Fruit fly (Drosophila melanogaster) whole organism, embryonic: ENCODE data around the gene CG13026.
A peak's percentile ranks its signal among the peaks of the same experiment; 100 is the strongest.

ENCODE experiments used
- B-H2 ChIP-seq: fragments of 200-800 bp; sonication (Bioruptor generic); optimal IDR thresholded peaks from 2 replicates; lab custom pipeline; 2018; ENCODE audit warnings: missing biosample characterization, mild to moderate bottlenecking, missing genetic modification characterization
- CG10979 ChIP-seq: fragments of 200-800 bp; sonication (Bioruptor generic); optimal IDR thresholded peaks from 2 replicates; lab custom pipeline; 2018; ENCODE audit warnings: missing biosample characterization, mild to moderate bottlenecking, missing genetic modification characterization, moderate library complexity
- CG11398 ChIP-seq: fragments of 200-800 bp; sonication (Bioruptor generic); optimal IDR thresholded peaks from 2 replicates; lab custom pipeline; 2016; ENCODE audit warnings: missing biosample characterization, missing genetic modification characterization
- CG11504 ChIP-seq: fragments of 200-800 bp; sonication (Bioruptor generic); optimal IDR thresholded peaks from 3 replicates; lab custom pipeline; 2019; ENCODE audit warnings: missing biosample characterization, mild to moderate bottlenecking, missing genetic modification characterization, moderate library complexity
- CG11695 ChIP-seq: fragments of 200-800 bp; sonication (Bioruptor generic); IDR thresholded peaks from 3 replicates; pipeline ENCODE4 v1.3.6; 2022; ENCODE audit warnings: missing biosample characterization, missing genetic modification characterization
- CG14965 ChIP-seq: fragments of 200-800 bp; sonication (Bioruptor generic); optimal IDR thresholded peaks from 2 replicates; lab custom pipeline; 2016; ENCODE audit warnings: missing biosample characterization, missing genetic modification characterization, borderline replicate concordance
- CG15269 ChIP-seq: fragments of 200-800 bp; sonication (Bioruptor generic); optimal IDR thresholded peaks from 2 replicates; lab custom pipeline; 2018; ENCODE audit warnings: missing biosample characterization, mild to moderate bottlenecking, missing genetic modification characterization, moderate library complexity
- CG1602 ChIP-seq: fragments of 200-800 bp; sonication (Bioruptor generic); optimal IDR thresholded peaks from 3 replicates; lab custom pipeline; 2016; ENCODE audit warnings: missing biosample characterization, missing genetic modification characterization
- CG1603 ChIP-seq: fragments of 200-800 bp; sonication (Bioruptor generic); optimal IDR thresholded peaks from 2 replicates; lab custom pipeline; 2019; ENCODE audit warnings: missing biosample characterization, mild to moderate bottlenecking, missing genetic modification characterization, moderate library complexity
- CG18262 ChIP-seq: fragments of 200-800 bp; optimal IDR thresholded peaks from 3 replicates; lab custom pipeline; 2019; ENCODE audit warnings: missing biosample characterization, mild to moderate bottlenecking, missing genetic modification characterization, moderate library complexity
- CG1832 ChIP-seq: fragments of 200-800 bp; sonication (Bioruptor generic); optimal IDR thresholded peaks from 2 replicates; lab custom pipeline; 2017; ENCODE audit warnings: missing biosample characterization, mild to moderate bottlenecking, missing genetic modification characterization, inconsistent platforms
- CG18476 ChIP-seq: fragments of 200-800 bp; sonication (Bioruptor generic); optimal IDR thresholded peaks from 2 replicates; lab custom pipeline; 2016; ENCODE audit warnings: missing biosample characterization, mild to moderate bottlenecking, missing genetic modification characterization
- CG31365 ChIP-seq: fragments of 200-800 bp; sonication (Bioruptor generic); optimal IDR thresholded peaks from 2 replicates; lab custom pipeline; 2018; ENCODE audit warnings: missing biosample characterization, mild to moderate bottlenecking, missing genetic modification characterization
- CG4328 ChIP-seq: fragments of 200-800 bp; sonication (Bioruptor generic); optimal IDR thresholded peaks from 3 replicates; lab custom pipeline; 2017; ENCODE audit warnings: missing biosample characterization, missing genetic modification reagents, missing genetic modification characterization
- CG6175 ChIP-seq: fragments of 200-800 bp; sonication (Bioruptor generic); IDR thresholded peaks from 3 replicates; pipeline ENCODE4 v1.3.6; 2022; ENCODE audit warnings: missing biosample characterization, missing genetic modification characterization
- CG6654 ChIP-seq: fragments of 200-800 bp; sonication (Bioruptor generic); optimal IDR thresholded peaks from 2 replicates; lab custom pipeline; 2017; ENCODE audit warnings: missing biosample characterization, mild to moderate bottlenecking, missing genetic modification characterization
- CG7556 ChIP-seq: fragments of 200-800 bp; sonication (Bioruptor generic); optimal IDR thresholded peaks from 2 replicates; lab custom pipeline; 2017; ENCODE audit warnings: missing biosample characterization, mild to moderate bottlenecking, missing genetic modification characterization
- CG9797 ChIP-seq: fragments of 200-800 bp; sonication (Bioruptor generic); optimal IDR thresholded peaks from 3 replicates; lab custom pipeline; 2018; ENCODE audit warnings: missing biosample characterization, mild to moderate bottlenecking, missing genetic modification characterization
- D ChIP-seq, 2 experiments: fragments of 200-800 bp in 1 of 2; fragments of >200 bp in 1 of 2; sonication (Bioruptor generic) in 1 of 2; optimal IDR thresholded peaks; 2 replicates in 1 of 2; 3 replicates in 1 of 2; lab custom pipeline; 2017; ENCODE audit warnings: mild to moderate bottlenecking in 1 of 2, missing biosample characterization in 1 of 2, missing genetic modification characterization in 1 of 2, missing genetic modification reagents in 1 of 2
- D19A ChIP-seq: fragments of 200-800 bp; optimal IDR thresholded peaks from 3 replicates; lab custom pipeline; 2019; ENCODE audit warnings: missing biosample characterization, mild to moderate bottlenecking, missing genetic modification characterization, moderate library complexity
- Drgx ChIP-seq: fragments of 200-800 bp; sonication (Bioruptor generic); IDR thresholded peaks from 2 replicates; pipeline ENCODE4 v1.3.6; 2022; ENCODE audit warnings: missing biosample characterization, missing genetic modification characterization
- Ets65A ChIP-seq: fragments of 200-800 bp; sonication (Bioruptor generic); peaks from one replicate; lab custom pipeline; 2016; ENCODE audit warnings: missing biosample characterization, missing genetic modification characterization
- Fer1 ChIP-seq: fragments of 200-800 bp; sonication (Bioruptor generic); optimal IDR thresholded peaks from 2 replicates; lab custom pipeline; 2017; ENCODE audit warnings: missing biosample characterization, mild to moderate bottlenecking, missing genetic modification characterization
- Gsc ChIP-seq: fragments of 200-800 bp; sonication (Bioruptor generic); IDR thresholded peaks from 2 replicates; pipeline ENCODE4 v1.3.6; 2022; ENCODE audit warnings: missing biosample characterization, missing genetic modification characterization
- Hand ChIP-seq: fragments of 200-800 bp; sonication (Bioruptor generic); optimal IDR thresholded peaks from 2 replicates; lab custom pipeline; 2017; ENCODE audit warnings: mild to moderate bottlenecking, missing biosample characterization, missing genetic modification reagents, missing genetic modification characterization
- Hey ChIP-seq: fragments of 200-800 bp; sonication (Bioruptor generic); optimal IDR thresholded peaks from 3 replicates; lab custom pipeline; 2018; ENCODE audit warnings: missing biosample characterization, mild to moderate bottlenecking, missing genetic modification characterization
- Mrtf ChIP-seq: fragments of 200-800 bp; sonication (Bioruptor generic); IDR thresholded peaks from 3 replicates; pipeline ENCODE4 v1.3.6; 2022; ENCODE audit warnings: missing biosample characterization, missing genetic modification characterization
- Nf-YC ChIP-seq: fragments of 200-800 bp; optimal IDR thresholded peaks from 3 replicates; lab custom pipeline; 2019; ENCODE audit warnings: missing biosample characterization, mild to moderate bottlenecking, missing genetic modification characterization, moderate library complexity
- Sox102F ChIP-seq: fragments of 200-800 bp; sonication (Bioruptor generic); optimal IDR thresholded peaks from 2 replicates; lab custom pipeline; 2018; ENCODE audit warnings: missing biosample characterization, mild to moderate bottlenecking, missing genetic modification characterization, moderate library complexity
- Ssrp ChIP-seq: fragments of 200-800 bp; sonication (Bioruptor generic); optimal IDR thresholded peaks from 2 replicates; lab custom pipeline; 2018; ENCODE audit warnings: missing biosample characterization, mild to moderate bottlenecking, missing genetic modification characterization, moderate library complexity
- Xrp1 ChIP-seq: fragments of 200-800 bp; sonication (Bioruptor generic); IDR thresholded peaks from 2 replicates; pipeline ENCODE4 v1.3.6; 2022; ENCODE audit warnings: missing biosample characterization, missing genetic modification characterization
- bsh ChIP-seq, 2 experiments: fragments of 200-800 bp; sonication (Bioruptor generic); optimal IDR thresholded peaks; 2 replicates each; lab custom pipeline; 2017 to 2018; ENCODE audit warnings: mild to moderate bottlenecking in 2 of 2, missing biosample characterization in 2 of 2, missing genetic modification characterization in 2 of 2, moderate library complexity in 1 of 2
- chif ChIP-seq, 2 experiments: fragments of 200-800 bp; sonication (Bioruptor generic); optimal IDR thresholded peaks; 3 replicates each; lab custom pipeline; 2016; ENCODE audit warnings: missing biosample characterization in 2 of 2, missing genetic modification characterization in 2 of 2
- dmrt11E ChIP-seq: fragments of 200-800 bp; sonication (Bioruptor generic); optimal IDR thresholded peaks from 3 replicates; lab custom pipeline; 2018; ENCODE audit warnings: missing biosample characterization, mild to moderate bottlenecking, missing genetic modification characterization, moderate library complexity
- grau ChIP-seq: fragments of 200-800 bp; optimal IDR thresholded peaks from 3 replicates; lab custom pipeline; 2019; ENCODE audit warnings: missing biosample characterization, mild to moderate bottlenecking, missing genetic modification characterization, moderate library complexity
- lola ChIP-seq, 3 experiments: fragments of >200 bp in 2 of 3; fragments of 200-800 bp in 1 of 3; sonication (Bioruptor generic) in 1 of 3; optimal IDR thresholded peaks; 2 replicates each; lab custom pipeline; 2017 to 2019; ENCODE audit warnings: missing biosample characterization in 3 of 3, missing genetic modification characterization in 3 of 3, mild to moderate bottlenecking in 1 of 3, moderate library complexity in 1 of 3
- mirr ChIP-seq: fragments of 200-800 bp; sonication (Bioruptor generic); optimal IDR thresholded peaks from 3 replicates; lab custom pipeline; 2018; ENCODE audit warnings: missing biosample characterization, mild to moderate bottlenecking, missing genetic modification characterization
- nerfin-1 ChIP-seq: fragments of 200-800 bp; sonication (Bioruptor generic); optimal IDR thresholded peaks from 3 replicates; lab custom pipeline; 2019; ENCODE audit warnings: missing biosample characterization, mild to moderate bottlenecking, missing genetic modification characterization, moderate library complexity
- nom ChIP-seq: fragments of 200-800 bp; sonication (Bioruptor generic); optimal IDR thresholded peaks from 2 replicates; lab custom pipeline; 2017; ENCODE audit warnings: missing biosample characterization, missing genetic modification characterization, mild to moderate bottlenecking, moderate library complexity, missing genetic modification reagents
- phol ChIP-seq: fragments of 200-800 bp; sonication (Bioruptor generic); optimal IDR thresholded peaks from 3 replicates; lab custom pipeline; 2018; ENCODE audit warnings: missing biosample characterization, mild to moderate bottlenecking, missing genetic modification characterization, moderate library complexity
- pros ChIP-seq: fragments of 200-800 bp; sonication (Bioruptor generic); optimal IDR thresholded peaks from 3 replicates; lab custom pipeline; 2019; ENCODE audit warnings: missing biosample characterization, mild to moderate bottlenecking, missing genetic modification characterization, moderate library complexity
- row ChIP-seq: fragments of 200-800 bp; sonication (Bioruptor generic); IDR thresholded peaks from 3 replicates; pipeline ENCODE4 v1.3.6; 2022; ENCODE audit warnings: missing biosample characterization, missing genetic modification characterization
- sens ChIP-seq: fragments of 200-800 bp; sonication (Bioruptor generic); peaks from one replicate; lab custom pipeline; 2016; ENCODE audit warnings: missing biosample characterization, missing genetic modification characterization
- toy ChIP-seq: fragments of 200-800 bp; sonication (Bioruptor generic); IDR thresholded peaks from 2 replicates; pipeline ENCODE4 v1.3.6; 2022; ENCODE audit warnings: missing biosample characterization, missing genetic modification characterization

Gene CG13026

dm6 chr3L:16752402-16753096 lies 26.6 kb upstream of the CG13026 start:
- TF ChIP-seq CG1603 (tag; lab: Kevin White, UChicago) (peak; percentile 2), toy (GFP tag; lab: Robert Waterston, UW) (no peak), CG7556 (GFP tag; lab: Kevin White, UChicago) (no peak), D (optimal IDR thresholded peaks at IDR 0.05; lab: Kevin White, UChicago) (no peak), D (GFP tag; optimal IDR thresholded peaks at IDR 0.05; lab: Kevin White, UChicago) (peak; percentile 11), CG11504 (tag; lab: Kevin White, UChicago) (no peak), lola (GFP tag; optimal IDR thresholded peaks at IDR 0.05; lab: Kevin White, UChicago) (no peak), dmrt11E (tag; lab: Kevin White, UChicago) (peak; percentile 11), phol (tag; lab: Kevin White, UChicago) (peak; percentile 5), CG4328 (GFP tag; lab: Kevin White, UChicago) (no peak), nom (GFP tag; lab: Kevin White, UChicago) (peak; percentile 84), CG18476 (GFP tag; lab: Kevin White, UChicago) (no peak), Ets65A (GFP tag; lab: Kevin White, UChicago) (peak; percentile 26), Hey (tag; lab: Kevin White, UChicago) (no peak), CG10979 (tag; lab: Kevin White, UChicago) (peak; percentile 32), bsh (GFP tag; optimal IDR thresholded peaks at IDR 0.05; lab: Kevin White, UChicago) (peak in 1 of 2 experiments; percentile 24), sens (peak; percentile 79), CG18262 (tag; lab: Kevin White, UChicago) (peak; percentile 12), Drgx (peak; percentile 83), pros (no peak), CG14965 (GFP tag; lab: Kevin White, UChicago) (no peak), Xrp1 (GFP tag; lab: Robert Waterston, UW) (peak; percentile 24; the same call in 1 of the 2 replicates)
- TF ChIP-seq, all 482 proteins: peak for 12

DNA sequence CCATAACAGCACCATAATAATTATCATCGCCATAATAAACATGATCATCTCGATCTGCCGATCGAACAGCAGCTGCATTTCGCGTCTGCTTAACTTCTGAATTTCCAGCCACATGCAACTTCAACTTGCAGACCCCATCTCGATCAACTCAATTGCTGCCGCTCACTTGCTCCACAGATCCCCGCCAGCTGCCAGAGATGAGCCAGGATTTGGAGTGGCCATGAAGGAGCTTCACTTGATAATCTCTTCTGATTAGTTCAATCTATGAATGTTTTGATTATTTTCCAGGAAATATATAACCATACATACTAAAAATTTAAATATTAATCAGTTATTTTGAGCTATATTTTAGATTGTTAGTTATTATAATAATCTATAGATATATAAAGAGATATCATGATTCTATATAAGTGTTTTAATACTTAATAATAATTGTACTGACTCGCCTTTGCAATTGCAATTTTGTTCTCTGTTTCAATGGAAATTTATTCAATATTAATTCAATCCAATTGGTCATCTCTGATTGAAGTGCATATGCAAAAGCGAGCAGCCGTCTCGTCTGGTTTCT lies 25.6 kb upstream of the CG13026 start:
- no peak for TF ChIP-seq grau (tag; lab: Kevin White, UChicago)
- TF ChIP-seq, all 482 proteins: peak for 0

DNA sequence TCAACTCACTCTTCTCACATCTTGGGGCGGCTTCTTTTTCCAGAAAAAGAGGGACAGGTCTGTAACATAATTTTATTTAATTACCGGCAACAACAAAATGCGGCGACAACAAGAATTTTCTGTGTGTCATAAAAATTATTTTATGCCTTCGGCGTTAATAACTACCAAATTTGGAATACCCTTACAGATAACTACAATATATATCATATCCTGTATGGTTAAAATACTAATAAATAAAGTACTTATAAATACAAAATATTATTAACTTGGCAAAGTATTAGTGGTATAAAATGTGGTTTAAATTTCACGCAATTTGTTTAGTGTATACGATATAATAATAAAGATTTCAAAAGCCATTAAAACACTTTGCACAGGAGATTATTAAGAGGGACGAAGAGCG lies 24.8 kb upstream of the CG13026 start:
- TF ChIP-seq D19A (tag; lab: Kevin White, UChicago) (peak; percentile 57), nerfin-1 (no peak), chif (GFP tag; optimal IDR thresholded peaks at IDR 0.05; lab: Kevin White, UChicago) (no peak), CG11398 (GFP tag; lab: Kevin White, UChicago) (no peak), Hand (no peak), CG6175 (GFP tag; lab: Robert Waterston, UW) (no peak)
- TF ChIP-seq, all 482 proteins: peak for 1

- TF ChIP-seq Gsc (GFP tag; lab: Robert Waterston, UW) (no peak), CG1832 (no peak), row (no peak), mirr (GFP tag; lab: Kevin White, UChicago) (no peak), Mrtf (GFP tag; lab: Robert Waterston, UW) (no peak), B-H2 (GFP tag; lab: Kevin White, UChicago) (no peak), CG11695 (GFP tag; lab: Robert Waterston, UW) (peak; percentile 35; the same call in 1 of the 3 replicates), CG15269 (tag; lab: Kevin White, UChicago) (no peak), Ssrp (tag; lab: Kevin White, UChicago) (peak; percentile 9), Fer1 (GFP tag; lab: Kevin White, UChicago) (no peak), CG1602 (GFP tag; lab: Kevin White, UChicago) (no peak), CG9797 (GFP tag; lab: Kevin White, UChicago) (no peak), Sox102F (GFP tag; lab: Kevin White, UChicago) (peak; percentile 2), CG6654 (GFP tag; lab: Kevin White, UChicago) (no peak), CG31365 (tag; lab: Kevin White, UChicago) (no peak), Nf-YC (tag; lab: Kevin White, UChicago) (no peak)
Measured at dm6 chr3L:16749726-16750125, 23.8 kb upstream of the CG13026 start.
